Worm (Caenorhabditis elegans) whole organism, L4 larva: ENCODE data around the gene C50F4.9.

Experiments
- ZK546.5 ChIP-seq, 2 experiments: sonication (generic microtip); optimal IDR thresholded peaks; 2 replicates each; lab custom pipeline; 2017; ENCODE audit warnings: missing biosample characterization in 2 of 2, missing genetic modification characterization in 2 of 2
- nhr-28 ChIP-seq: fragments of 150-350 bp; optimal IDR thresholded peaks from 2 replicates; lab custom pipeline; 2014; ENCODE audit warnings: missing biosample characterization, missing genetic modification characterization

DNA sequence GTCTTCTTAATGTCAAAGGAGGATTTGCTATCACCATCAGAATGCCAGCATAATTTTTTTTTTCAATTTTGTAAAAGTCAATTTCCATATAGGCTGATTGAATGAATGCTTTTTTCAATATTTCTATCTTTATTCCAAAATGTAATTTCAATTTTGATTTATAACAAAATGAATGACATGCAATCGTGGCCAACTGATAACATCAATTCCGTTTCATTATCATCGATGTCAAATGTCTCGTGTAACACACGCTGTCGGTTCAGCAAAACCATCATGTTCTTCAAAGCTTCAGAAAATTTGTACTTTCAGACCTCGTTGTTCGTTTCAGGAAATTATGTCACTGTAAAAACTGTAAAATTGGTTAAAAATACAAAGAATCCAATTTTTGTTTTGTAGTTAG lies 17.1 kb downstream of the C50F4.9 start:
- TF ChIP-seq nhr-28 (peak; percentile 79), ZK546.5 (tag; optimal IDR thresholded peaks at IDR 0.05; lab: Kevin White, UChicago) (no peak)
